Fruit fly (Drosophila melanogaster): ENCODE data around the gene Cyp9f3.

Cyp9f3 gene

dm6 chr3R:12369135-12369792 is 29.5 kb downstream of the Cyp9f3 start, which contains the start of gene GstD1 (continued):
- TF ChIP-seq CG6765 (GFP tag; optimal IDR thresholded peaks at IDR 0.05) (peak; percentile 37), HLH54F (GFP tag; optimal IDR thresholded peaks at IDR 0.05) (no peak), CG8089 (GFP tag; optimal IDR thresholded peaks at IDR 0.05) (no peak), zen (tag; optimal IDR thresholded peaks at IDR 0.05) (no peak), CoRest (tag; optimal IDR thresholded peaks at IDR 0.05) (peak; percentile 26), Deaf1 (tag; optimal IDR thresholded peaks at IDR 0.05) (peak; percentile 20), CG2712 (tag; optimal IDR thresholded peaks at IDR 0.05) (peak; percentile 21), wor (GFP tag; IDR thresholded peaks at IDR 0.05) (no peak), abd-A (tag; optimal IDR thresholded peaks at IDR 0.05) (no peak), pfk (GFP tag; optimal IDR thresholded peaks at IDR 0.05) (peak; percentile 17), tap (tag; optimal IDR thresholded peaks at IDR 0.05) (no peak), pzg (GFP tag; optimal IDR thresholded peaks at IDR 0.05) (no peak), jumu (GFP tag; optimal IDR thresholded peaks at IDR 0.05) (peak; percentile 39), cg (GFP tag; optimal IDR thresholded peaks at IDR 0.05) (peak; percentile 76), Asciz (GFP tag; optimal IDR thresholded peaks at IDR 0.05) (no peak), fd64A (GFP tag; optimal IDR thresholded peaks at IDR 0.05) (no peak), Blimp-1 (GFP tag; optimal IDR thresholded peaks at IDR 0.05) (peak; percentile 23), CG12219 (GFP tag; optimal IDR thresholded peaks at IDR 0.05) (no peak), btn (GFP tag; optimal IDR thresholded peaks at IDR 0.05) (no peak), sens-2 (GFP tag; IDR thresholded peaks at IDR 0.05) (no peak), pros (GFP tag; optimal IDR thresholded peaks at IDR 0.05) (no peak), crol (GFP tag; IDR thresholded peaks at IDR 0.05) (peak; percentile 100), caup (GFP tag; optimal IDR thresholded peaks at IDR 0.05; ENCODE audit: severe bottlenecking) (peak; percentile 28), Trl (optimal IDR thresholded peaks at IDR 0.05) (peak; percentile 69 to 83), Trl (GFP tag; optimal IDR thresholded peaks at IDR 0.05) (peak; percentile 33), bcd (GFP tag; optimal IDR thresholded peaks at IDR 0.05) (peak; percentile 51), CG34376 (GFP tag; optimal IDR thresholded peaks at IDR 0.05) (peak; percentile 53), salm (tag; optimal IDR thresholded peaks at IDR 0.05) (no peak), phol (tag; optimal IDR thresholded peaks at IDR 0.05) (peak; percentile 28), toy (GFP tag; IDR thresholded peaks at IDR 0.05) (no peak), eve (GFP tag; optimal IDR thresholded peaks at IDR 0.05) (no peak), HLH4C (GFP tag; IDR thresholded peaks at IDR 0.05; ENCODE audit: partially characterized antibody) (peak; percentile 42; the same call in 1 of the 3 replicates), Max (GFP tag; optimal IDR thresholded peaks at IDR 0.05) (peak; percentile 44), CG3838 (GFP tag; optimal IDR thresholded peaks at IDR 0.05) (no peak), CG10654 (GFP tag; optimal IDR thresholded peaks at IDR 0.05) (peak; percentile 19), usp (GFP tag; optimal IDR thresholded peaks at IDR 0.05) (no peak), peb (GFP tag; IDR thresholded peaks at IDR 0.05) (no peak), CG6654 (GFP tag; optimal IDR thresholded peaks at IDR 0.05) (peak; percentile 34), ewg (GFP tag; optimal IDR thresholded peaks at IDR 0.05) (peak; percentile 21), BtbVII (GFP tag; optimal IDR thresholded peaks at IDR 0.05) (peak; percentile 49), Vsx1 (GFP tag; optimal IDR thresholded peaks at IDR 0.05) (no peak), ab (GFP tag; optimal IDR thresholded peaks at IDR 0.05) (peak; percentile 58), CTCF (GFP tag; optimal IDR thresholded peaks at IDR 0.05) (no peak), trem (tag; optimal IDR thresholded peaks at IDR 0.05) (peak; percentile 5), sc (optimal IDR thresholded peaks at IDR 0.05) (no peak), sc (GFP tag; optimal IDR thresholded peaks at IDR 0.05) (no peak), Drgx (GFP tag; IDR thresholded peaks at IDR 0.05) (peak; percentile 78), gfzf (GFP tag; optimal IDR thresholded peaks at IDR 0.05) (no peak), CG4360 (GFP tag; IDR thresholded peaks at IDR 0.05) (no peak), CG10543 (GFP tag; optimal IDR thresholded peaks at IDR 0.05) (peak; percentile 89), CG6854 (GFP tag; optimal IDR thresholded peaks at IDR 0.05) (no peak)

Data from whole organism, embryonic.